Worm (Caenorhabditis elegans) whole organism, mixed stage, embryonic: ENCODE data around the gene W02D7.8.

Source experiments
- M03D4.4 ChIP-seq: sonication (generic microtip); optimal IDR thresholded peaks from 2 replicates; lab custom pipeline; 2017; ENCODE audit warnings: mild to moderate bottlenecking, missing genetic modification characterization, missing compliant biosample characterization
- bed-3 ChIP-seq: fragments of 200-800 bp; sonication (Bioruptor generic); optimal IDR thresholded peaks from 3 replicates; lab custom pipeline; 2018; ENCODE audit warnings: mild to moderate bottlenecking, missing genetic modification characterization, moderate library complexity, missing compliant biosample characterization
- blmp-1 ChIP-seq: fragments of 150-350 bp; optimal IDR thresholded peaks from 2 replicates; lab custom pipeline; 2014; ENCODE audit warnings: missing biosample characterization, missing genetic modification characterization
- ceh-39 ChIP-seq: fragments of 150-350 bp; optimal IDR thresholded peaks from 2 replicates; lab custom pipeline; 2014; ENCODE audit warnings: missing biosample characterization, missing genetic modification characterization
- ceh-83 ChIP-seq: fragments of 200-800 bp; sonication (Bioruptor generic); optimal IDR thresholded peaks from 2 replicates; lab custom pipeline; 2018; ENCODE audit warnings: mild to moderate bottlenecking, missing genetic modification characterization, missing compliant biosample characterization
- ces-1 ChIP-seq: fragments of 150-350 bp; optimal IDR thresholded peaks from 2 replicates; lab custom pipeline; 2014; ENCODE audit warnings: missing biosample characterization, missing genetic modification reagents, missing genetic modification characterization
- drap-1 ChIP-seq: fragments of 200-800 bp; sonication (Bioruptor generic); optimal IDR thresholded peaks from 3 replicates; lab custom pipeline; 2018; ENCODE audit warnings: mild to moderate bottlenecking, missing genetic modification characterization, missing compliant biosample characterization
- elt-1 ChIP-seq: sonication (generic microtip); optimal IDR thresholded peaks from 2 replicates; lab custom pipeline; 2017; ENCODE audit warnings: missing genetic modification characterization, mild to moderate bottlenecking, missing compliant biosample characterization, antibody characterized with exemption, moderate library complexity, borderline replicate concordance; ENCODE audit not compliant: insufficient read depth
- elt-3 ChIP-seq: fragments of 150-350 bp; optimal IDR thresholded peaks from 2 replicates; lab custom pipeline; 2014; ENCODE audit warnings: missing biosample characterization, missing genetic modification characterization
- flh-1 ChIP-seq: fragments of 200-800 bp; sonication (Bioruptor generic); optimal IDR thresholded peaks from 2 replicates; lab custom pipeline; 2018; ENCODE audit warnings: mild to moderate bottlenecking, missing genetic modification characterization, moderate library complexity, missing compliant biosample characterization
- ham-2 ChIP-seq: fragments of 200-800 bp; sonication (Bioruptor generic); optimal IDR thresholded peaks from 2 replicates; lab custom pipeline; 2018; ENCODE audit warnings: mild to moderate bottlenecking, missing genetic modification characterization, missing compliant biosample characterization
- hlh-1 ChIP-seq: fragments of 150-350 bp; optimal IDR thresholded peaks from 2 replicates; lab custom pipeline; 2014; ENCODE audit warnings: missing biosample characterization, missing genetic modification reagents, missing genetic modification characterization
- lin-13 ChIP-seq: fragments of 150-350 bp; optimal IDR thresholded peaks from 2 replicates; lab custom pipeline; 2014; ENCODE audit warnings: missing biosample characterization, missing genetic modification characterization
- lin-32 ChIP-seq: fragments of 200-800 bp; sonication (Bioruptor generic); optimal IDR thresholded peaks from 2 replicates; lab custom pipeline; 2018; ENCODE audit warnings: mild to moderate bottlenecking, missing genetic modification characterization, missing compliant biosample characterization
- lsy-2 ChIP-seq: fragments of 150-350 bp; optimal IDR thresholded peaks from 2 replicates; lab custom pipeline; 2014; ENCODE audit warnings: missing biosample characterization, missing genetic modification characterization
- mab-5 ChIP-seq: fragments of 150-350 bp; optimal IDR thresholded peaks from 2 replicates; lab custom pipeline; 2014; ENCODE audit warnings: missing biosample characterization, missing genetic modification characterization
- mls-2 ChIP-seq: sonication (generic microtip); optimal IDR thresholded peaks from 2 replicates; lab custom pipeline; 2016; ENCODE audit warnings: mild to moderate bottlenecking, missing genetic modification characterization, moderate library complexity, missing compliant biosample characterization
- nhr-12 ChIP-seq: fragments of 150-350 bp; optimal IDR thresholded peaks from 2 replicates; lab custom pipeline; 2014; ENCODE audit warnings: missing biosample characterization, missing genetic modification characterization
- nhr-2 ChIP-seq: fragments of 150-350 bp; optimal IDR thresholded peaks from 2 replicates; lab custom pipeline; 2014; ENCODE audit warnings: missing biosample characterization, missing genetic modification characterization
- nhr-237 ChIP-seq: fragments of 150-350 bp; optimal IDR thresholded peaks from 2 replicates; lab custom pipeline; 2014; ENCODE audit warnings: missing biosample characterization, missing genetic modification characterization
- nhr-28 ChIP-seq: fragments of 150-350 bp; optimal IDR thresholded peaks from 2 replicates; lab custom pipeline; 2014; ENCODE audit warnings: missing biosample characterization, missing genetic modification characterization
- nhr-76 ChIP-seq: sonication (generic microtip); optimal IDR thresholded peaks from 2 replicates; lab custom pipeline; 2017; ENCODE audit warnings: missing biosample characterization, missing genetic modification characterization
- pha-4 ChIP-seq: fragments of 150-350 bp; optimal IDR thresholded peaks from 2 replicates; lab custom pipeline; 2018; ENCODE audit warnings: missing biosample characterization, missing genetic modification reagents, missing genetic modification characterization
- sem-2 ChIP-seq: fragments of 200-800 bp; sonication (Bioruptor generic); optimal IDR thresholded peaks from 2 replicates; lab custom pipeline; 2018; ENCODE audit warnings: mild to moderate bottlenecking, missing genetic modification characterization, missing compliant biosample characterization
- snpc-4 ChIP-seq: fragments of 150-350 bp; optimal IDR thresholded peaks from 2 replicates; lab custom pipeline; 2014; ENCODE audit warnings: missing biosample characterization, missing genetic modification characterization
- sptf-1 ChIP-seq: sonication (generic microtip); optimal IDR thresholded peaks from 2 replicates; lab custom pipeline; 2017; ENCODE audit warnings: mild to moderate bottlenecking, missing genetic modification characterization, moderate library complexity, missing compliant biosample characterization
- tbx-8 ChIP-seq: fragments of 200-800 bp; sonication (Bioruptor generic); optimal IDR thresholded peaks from 2 replicates; lab custom pipeline; 2018; ENCODE audit warnings: mild to moderate bottlenecking, missing genetic modification characterization, moderate library complexity, missing compliant biosample characterization
- unc-39 ChIP-seq: fragments of 150-350 bp; optimal IDR thresholded peaks from 2 replicates; lab custom pipeline; 2014; ENCODE audit warnings: missing biosample characterization, missing genetic modification characterization
- unc-62 ChIP-seq: fragments of 150-350 bp; optimal IDR thresholded peaks from 2 replicates; lab custom pipeline; 2014; ENCODE audit warnings: missing biosample characterization, missing genetic modification reagents, missing genetic modification characterization
- zip-8 ChIP-seq: fragments of 150-350 bp; optimal IDR thresholded peaks from 2 replicates; lab custom pipeline; 2014; ENCODE audit warnings: missing biosample characterization, missing genetic modification characterization
- ztf-11 ChIP-seq: fragments of 150-350 bp; optimal IDR thresholded peaks from 2 replicates; lab custom pipeline; 2014; ENCODE audit warnings: missing biosample characterization, missing genetic modification characterization

The W02D7.8 gene

ce11 chrV:8284800-8285199 is 21.5 kb downstream of the W02D7.8 start, which contains the start of gene slc-17.5:
slc-17.5 (minus strand) TSS chrV:8284900.
- TF ChIP-seq blmp-1 (no peak), nhr-2 (no peak)

ce11 chrV:8282933-8283332 is 23.3 kb downstream of the W02D7.8 start:
- no peak for TF ChIP-seq zip-8 (tag; lab: Kevin White, UChicago)

ce11 chrV:8281646-8282045 is 24.6 kb downstream of the W02D7.8 start:
- no peak for TF ChIP-seq ces-1 (GFP tag; lab: Kevin White, UChicago)
- TF ChIP-seq bed-3 (GFP tag; lab: Kevin White, UChicago): no peak
- no peak for TF ChIP-seq ztf-11 (tag; lab: Kevin White, UChicago)
- TF ChIP-seq elt-1 (tag; lab: Kevin White, UChicago): no peak
- TF ChIP-seq drap-1 (GFP tag; lab: Kevin White, UChicago): no peak
- TF ChIP-seq ceh-83 (GFP tag; lab: Kevin White, UChicago): no peak
- TF ChIP-seq nhr-28: no peak
- no peak for TF ChIP-seq lsy-2 (tag; lab: Kevin White, UChicago)
- TF ChIP-seq nhr-12: no peak
- TF ChIP-seq M03D4.4: no peak
- no peak for TF ChIP-seq hlh-1 (tag; lab: Kevin White, UChicago)
- no peak for TF ChIP-seq blmp-1
- TF ChIP-seq flh-1: no peak
- TF ChIP-seq lin-13: no peak
- TF ChIP-seq, all 35 proteins: peak for 0

- TF ChIP-seq hlh-1 (tag; lab: Kevin White, UChicago) (no peak), ham-2 (GFP tag; lab: Kevin White, UChicago) (no peak), flh-1 (no peak), ceh-83 (GFP tag; lab: Kevin White, UChicago) (no peak), tbx-8 (GFP tag; lab: Kevin White, UChicago) (no peak), sptf-1 (tag; lab: Kevin White, UChicago) (no peak), nhr-12 (no peak), unc-62 (GFP tag; lab: Kevin White, UChicago) (no peak), pha-4 (tag; lab: Kevin White, UChicago) (no peak)
Observed at ce11 chrV:8280770-8281169, 25.5 kb downstream of the W02D7.8 start, which contains the start of gene str-135. str-135 (minus strand) TSS chrV:8280870.

ce11 chrV:8278830-8279229 is 27.4 kb downstream of the W02D7.8 start, which contains the start of gene str-136:
str-136 (minus strand) TSS chrV:8278930.
- no peak for TF ChIP-seq elt-3 (tag; lab: Kevin White, UChicago)
- no peak for TF ChIP-seq mab-5 (tag; lab: Kevin White, UChicago)
- no peak for TF ChIP-seq M03D4.4
- no peak for TF ChIP-seq ceh-39
- TF ChIP-seq nhr-237 (tag; lab: Kevin White, UChicago): no peak
- no peak for TF ChIP-seq lin-32 (GFP tag; lab: Kevin White, UChicago)
- no peak for TF ChIP-seq tbx-8 (GFP tag; lab: Kevin White, UChicago)
- no peak for TF ChIP-seq sem-2 (GFP tag; lab: Kevin White, UChicago)
- TF ChIP-seq nhr-12: no peak
- TF ChIP-seq hlh-1 (tag; lab: Kevin White, UChicago): no peak
- no peak for TF ChIP-seq nhr-2

ce11 chrV:8271995-8272394 is 34.3 kb downstream of the W02D7.8 start, which contains the start of gene asp-5:
asp-5 (plus strand) TSS chrV:8272385.
- no peak for TF ChIP-seq nhr-76 (tag; lab: Kevin White, UChicago)
- TF ChIP-seq unc-39: no peak
- no peak for TF ChIP-seq bed-3 (GFP tag; lab: Kevin White, UChicago)
- TF ChIP-seq ceh-39: no peak
- no peak for TF ChIP-seq hlh-1 (tag; lab: Kevin White, UChicago)
- TF ChIP-seq mls-2 (tag; lab: Kevin White, UChicago): no peak
- no peak for TF ChIP-seq M03D4.4
- no peak for TF ChIP-seq elt-1 (tag; lab: Kevin White, UChicago)
- no peak for TF ChIP-seq tbx-8 (GFP tag; lab: Kevin White, UChicago)
- no peak for TF ChIP-seq elt-3 (tag; lab: Kevin White, UChicago)
- TF ChIP-seq blmp-1: no peak
- TF ChIP-seq snpc-4 (tag; lab: Kevin White, UChicago): no peak
